Worm (Caenorhabditis elegans) whole organism, midembryonic: Measurements from ENCODE around the gene Y55F3AM.21.

ENCODE experiments used
- cog-1 ChIP-seq: sonication (generic microtip); optimal IDR thresholded peaks from 2 replicates; lab custom pipeline; 2016; ENCODE audit warnings: missing genetic modification characterization, missing compliant biosample characterization
- flt-1 ChIP-seq: fragments of 200-800 bp; sonication (Bioruptor generic); IDR thresholded peaks from 2 replicates; pipeline ENCODE4 v1.3.6; 2022; ENCODE audit warnings: missing genetic modification characterization, missing compliant biosample characterization
- klf-2 ChIP-seq: fragments of 200-800 bp; sonication (Bioruptor generic); conservative IDR thresholded peaks from 2 replicates; pipeline ENCODE4 v1.3.6; 2022; ENCODE audit warnings: missing genetic modification reagents, missing genetic modification characterization, missing compliant biosample characterization
- med-1 ChIP-seq: sonication (generic microtip); optimal IDR thresholded peaks from 2 replicates; lab custom pipeline; 2017; ENCODE audit warnings: missing genetic modification characterization, mild to moderate bottlenecking, missing compliant biosample characterization, antibody characterized with exemption, missing genetic modification reagents; ENCODE audit not compliant: insufficient read depth
- ref-1 ChIP-seq: fragments of 200-800 bp; sonication (Bioruptor generic); conservative IDR thresholded peaks from 2 replicates; pipeline ENCODE4 v1.3.6; 2022; ENCODE audit warnings: missing genetic modification reagents, missing genetic modification characterization, missing compliant biosample characterization
- tab-1 ChIP-seq: fragments of 200-800 bp; sonication (Bioruptor generic); IDR thresholded peaks from 2 replicates; pipeline ENCODE4 v1.3.6; 2022; ENCODE audit warnings: missing genetic modification characterization, missing compliant biosample characterization
- ztf-29 ChIP-seq: fragments of 200-800 bp; sonication (Bioruptor generic); IDR thresholded peaks from 2 replicates; pipeline ENCODE4 v1.3.6; 2022; ENCODE audit warnings: missing genetic modification reagents, missing genetic modification characterization, missing compliant biosample characterization

DNA sequence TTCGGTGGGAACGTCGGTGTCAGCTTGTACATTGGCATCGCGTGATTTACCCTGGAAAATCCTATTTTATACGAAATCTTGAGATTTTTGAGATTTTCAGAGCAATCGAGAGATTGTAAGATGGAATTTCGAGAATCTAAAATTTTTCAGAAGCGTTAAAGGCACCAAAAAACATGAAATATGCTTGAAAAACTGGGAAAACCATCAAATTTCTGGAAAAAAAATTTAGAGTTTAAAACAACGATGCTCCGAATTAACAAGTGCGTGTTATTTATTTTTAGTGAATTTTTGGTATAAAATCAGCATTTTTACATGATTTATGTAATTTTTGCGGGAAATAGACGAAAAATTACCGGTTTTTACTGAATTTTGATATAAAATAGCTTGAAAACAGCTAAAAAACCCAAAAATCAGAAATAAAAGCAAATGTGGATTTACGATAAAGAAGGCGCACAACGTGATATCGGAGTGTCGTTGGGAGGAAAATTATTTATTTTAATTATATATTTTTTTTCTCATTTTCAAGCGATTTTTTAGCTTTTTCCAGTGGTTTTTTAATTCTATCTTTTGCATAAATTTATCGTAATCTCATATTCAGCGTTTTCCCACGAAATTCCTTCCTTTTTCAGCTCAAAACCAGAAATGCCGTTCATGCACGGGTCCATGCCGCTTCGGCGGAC is 4.9 kb upstream of the Y55F3AM.21 start, which contains the start of the genes Y55F3AM.13 and mrps-25:
- TF ChIP-seq ztf-29 (no peak), cog-1 (tag; lab: Kevin White, UChicago) (no peak), med-1 (GFP tag; lab: Kevin White, UChicago) (no peak), flt-1 (GFP tag; lab: Robert Waterston, UW) (no peak), klf-2 (GFP tag; lab: Robert Waterston, UW) (no peak), ref-1 (GFP tag; lab: Robert Waterston, UW) (no peak), tab-1 (no peak)
